Worm (Caenorhabditis elegans): ENCODE data around the gene dhhc-6.
"Not testable (repeated sequence)": the region's sequence is repeated elsewhere in the genome, so short reads cannot be mapped to it uniquely, and the experiment has no call there.

Gene dhhc-6

ce11 chrIV:12138093-12138492 is 13.3 kb downstream of the dhhc-6 start, which contains the start of gene B0001.4:
Gene B0001.4, minus strand, starts transcription at chrIV:12138193.
- not testable (repeated sequence) for TF ChIP-seq pqm-1 (tag; optimal IDR thresholded peaks at IDR 0.05); sea-2 (GFP tag; optimal IDR thresholded peaks at IDR 0.05); ama-1 (optimal IDR thresholded peaks at IDR 0.05)

- no peak for TF ChIP-seq nhr-76 (tag; optimal IDR thresholded peaks at IDR 0.05)
- TF ChIP-seq ceh-82 (tag; optimal IDR thresholded peaks at IDR 0.05) = no peak
- no peak for TF ChIP-seq skn-1 (tag; optimal IDR thresholded peaks at IDR 0.05)
- no peak for TF ChIP-seq nhr-43 (tag; optimal IDR thresholded peaks at IDR 0.05; ENCODE audit: poor library complexity, severe bottlenecking)
- no peak for TF ChIP-seq egl-27 (tag; optimal IDR thresholded peaks at IDR 0.05)
- TF ChIP-seq ZK546.5 (tag; optimal IDR thresholded peaks at IDR 0.05) = no peak
- no peak for TF ChIP-seq nhr-67 (tag; optimal IDR thresholded peaks at IDR 0.05)
- TF ChIP-seq ama-1 (optimal IDR thresholded peaks at IDR 0.05) = no peak
These were observed 16.2 kb downstream of the dhhc-6 start, which contains the start of gene B0001.8 for ce11 chrIV:12140959-12141358. Gene B0001.8, minus strand, starts transcription at chrIV:12141059.

- TF ChIP-seq pha-4 (tag; optimal IDR thresholded peaks at IDR 0.05) (no peak), snpc-4 (tag; optimal IDR thresholded peaks at IDR 0.05) (no peak), sea-2 (GFP tag; optimal IDR thresholded peaks at IDR 0.05) (no peak), nhr-28 (tag; optimal IDR thresholded peaks at IDR 0.05) (no peak), elt-3 (tag; optimal IDR thresholded peaks at IDR 0.05) (no peak), nhr-23 (tag; optimal IDR thresholded peaks at IDR 0.05) (no peak), nhr-67 (tag; optimal IDR thresholded peaks at IDR 0.05) (no peak)
These were observed 18.5 kb downstream of the dhhc-6 start, which contains the start of gene B0001.5 for ce11 chrIV:12143231-12143630. Gene B0001.5, minus strand, starts transcription at chrIV:12143331.

- peak; percentile 14 for TF ChIP-seq hmg-11 (tag; optimal IDR thresholded peaks at IDR 0.05)
- no peak for TF ChIP-seq fkh-10 (GFP tag; optimal IDR thresholded peaks at IDR 0.05)
- TF ChIP-seq sea-2 (GFP tag; optimal IDR thresholded peaks at IDR 0.05) = no peak
- no peak for TF ChIP-seq mml-1 (tag; optimal IDR thresholded peaks at IDR 0.05)
These were observed 20.9 kb downstream of the dhhc-6 start, which contains the start of gene B0001.3 for ce11 chrIV:12145681-12146080. Gene B0001.3, minus strand, starts transcription at chrIV:12145735.

ce11 chrIV:12149609-12150008 is 24.9 kb downstream of the dhhc-6 start:
- TF ChIP-seq daf-12 (tag; optimal IDR thresholded peaks at IDR 0.05) (no peak), mml-1 (tag; optimal IDR thresholded peaks at IDR 0.05) (no peak), sea-2 (GFP tag; optimal IDR thresholded peaks at IDR 0.05) (no peak), nhr-43 (tag; optimal IDR thresholded peaks at IDR 0.05; ENCODE audit: poor library complexity, severe bottlenecking) (no peak), egl-27 (tag; optimal IDR thresholded peaks at IDR 0.05) (no peak), pqm-1 (tag; optimal IDR thresholded peaks at IDR 0.05) (no peak), ZK546.5 (tag; optimal IDR thresholded peaks at IDR 0.05) (no peak), hmg-11 (tag; optimal IDR thresholded peaks at IDR 0.05) (no peak), lin-15B (tag; optimal IDR thresholded peaks at IDR 0.05) (no peak), ztf-11 (tag; optimal IDR thresholded peaks at IDR 0.05) (no peak), elt-1 (tag; optimal IDR thresholded peaks at IDR 0.05) (no peak), jun-1 (tag; optimal IDR thresholded peaks at IDR 0.05) (no peak), nhr-76 (tag; optimal IDR thresholded peaks at IDR 0.05) (no peak), unc-39 (tag; optimal IDR thresholded peaks at IDR 0.05) (no peak), ceh-9 (tag; optimal IDR thresholded peaks at IDR 0.05) (no peak), R02D3.7 (tag; optimal IDR thresholded peaks at IDR 0.05) (no peak)

ce11 chrIV:12150877-12151276 is 26.1 kb downstream of the dhhc-6 start, which contains the start of gene B0001.2:
Gene B0001.2, minus strand, starts transcription at chrIV:12150977.
- TF ChIP-seq ztf-11 (tag; optimal IDR thresholded peaks at IDR 0.05) (no peak), nhr-11 (tag; optimal IDR thresholded peaks at IDR 0.05) (no peak), fos-1 (tag; optimal IDR thresholded peaks at IDR 0.05) (no peak), jun-1 (tag; optimal IDR thresholded peaks at IDR 0.05) (no peak), egl-5 (tag; optimal IDR thresholded peaks at IDR 0.05) (no peak), nhr-76 (tag; optimal IDR thresholded peaks at IDR 0.05) (no peak), nfya-1 (tag; optimal IDR thresholded peaks at IDR 0.05; ENCODE audit: insufficient read depth) (no peak), pha-4 (tag; optimal IDR thresholded peaks at IDR 0.05) (no peak)

All from whole organism, L3 larva.